Worm (Caenorhabditis elegans) whole organism, L3 larva: ENCODE data around the gene math-6.

Experiments used
- ama-1 ChIP-seq: fragments of 150-350 bp; optimal IDR thresholded peaks from 2 replicates; lab custom pipeline; 2018
- ceh-82 ChIP-seq: fragments of 150-350 bp; optimal IDR thresholded peaks from 2 replicates; lab custom pipeline; 2014; ENCODE audit warnings: missing biosample characterization, missing genetic modification characterization
- elt-1 ChIP-seq: fragments of 150-350 bp; optimal IDR thresholded peaks from 2 replicates; lab custom pipeline; 2014; ENCODE audit warnings: missing biosample characterization, missing genetic modification characterization
- elt-3 ChIP-seq, 3 experiments: fragments of 150-350 bp in 1 of 3; sonication (generic microtip) in 2 of 3; optimal IDR thresholded peaks; 2 replicates in 2 of 3; 4 replicates in 1 of 3; lab custom pipeline; 2014 to 2017; ENCODE audit warnings: missing biosample characterization in 3 of 3, missing genetic modification characterization in 3 of 3
- fkh-10 ChIP-seq: sonication (generic microtip); optimal IDR thresholded peaks from 2 replicates; lab custom pipeline; 2017; ENCODE audit warnings: missing biosample characterization, missing genetic modification reagents, missing genetic modification characterization
- fkh-2 ChIP-seq: fragments of 150-350 bp; optimal IDR thresholded peaks from 2 replicates; lab custom pipeline; 2014; ENCODE audit warnings: missing biosample characterization, missing genetic modification reagents, missing genetic modification characterization
- jun-1 ChIP-seq: fragments of 150-350 bp; optimal IDR thresholded peaks from 2 replicates; lab custom pipeline; 2014; ENCODE audit warnings: missing biosample characterization, missing genetic modification reagents, missing genetic modification characterization
- nhr-25 ChIP-seq: sonication (generic microtip); optimal IDR thresholded peaks from 2 replicates; lab custom pipeline; 2017; ENCODE audit warnings: missing biosample characterization, missing genetic modification characterization
- nhr-76 ChIP-seq: fragments of 150-350 bp; sonication (generic microtip); optimal IDR thresholded peaks from 5 replicates; lab custom pipeline; 2014; ENCODE audit warnings: missing biosample characterization, missing genetic modification characterization
- snpc-4 ChIP-seq: fragments of 150-350 bp; optimal IDR thresholded peaks from 2 replicates; lab custom pipeline; 2014; ENCODE audit warnings: missing biosample characterization, missing genetic modification characterization
- unc-39 ChIP-seq: sonication (generic microtip); optimal IDR thresholded peaks from 4 replicates; lab custom pipeline; 2017; ENCODE audit warnings: missing biosample characterization, missing genetic modification characterization
- ztf-11 ChIP-seq: fragments of 150-350 bp; optimal IDR thresholded peaks from 2 replicates; lab custom pipeline; 2014; ENCODE audit warnings: missing biosample characterization, missing genetic modification characterization

- TF ChIP-seq nhr-76 (tag; lab: Kevin White, UChicago) (no peak), snpc-4 (tag; lab: Kevin White, UChicago) (no peak), fkh-10 (no peak), elt-3 (tag; optimal IDR thresholded peaks at IDR 0.05; lab: Kevin White, UChicago) (no peak), ama-1 (lab: Kevin White, UChicago) (no peak), nhr-25 (tag; lab: Kevin White, UChicago) (no peak), jun-1 (tag; lab: Kevin White, UChicago) (no peak), ceh-82 (tag; lab: Kevin White, UChicago) (no peak), elt-1 (tag; lab: Kevin White, UChicago) (no peak), fkh-2 (tag; lab: Kevin White, UChicago) (no peak), unc-39 (tag; lab: Kevin White, UChicago) (no peak), ztf-11 (tag; lab: Kevin White, UChicago) (no peak)
These were observed 33.3 kb upstream of the math-6 start, which contains the start of gene bath-4 for ce11 chrII:1917862-1918261.
